Fruit fly (Drosophila melanogaster): ENCODE data around the gene rg.
A peak's percentile ranks its signal among the peaks of the same experiment; 100 is the strongest.

rg gene

DNA sequence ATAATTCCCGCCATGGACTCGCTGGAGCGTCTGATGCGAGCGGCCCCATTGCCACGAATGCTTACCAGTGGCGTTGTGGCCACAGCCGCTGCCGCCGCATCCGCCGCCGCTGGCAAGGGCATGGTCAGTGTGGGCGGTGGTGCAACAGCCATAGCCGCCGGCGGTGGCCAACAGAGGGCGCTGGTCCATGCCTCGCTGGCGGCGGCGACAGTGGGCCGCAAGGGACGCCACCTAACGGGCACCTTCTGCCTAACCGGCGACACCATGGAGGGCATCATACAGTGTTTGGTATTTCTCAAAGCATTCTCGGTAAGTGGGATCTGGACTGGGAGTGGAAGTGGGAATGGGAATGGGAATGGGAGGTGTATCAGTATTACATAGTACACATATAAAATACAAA lies 101.6 kb downstream of the rg start:
- no peak for TF ChIP-seq CG34367 (tag; optimal IDR thresholded peaks at IDR 0.05)

DNA sequence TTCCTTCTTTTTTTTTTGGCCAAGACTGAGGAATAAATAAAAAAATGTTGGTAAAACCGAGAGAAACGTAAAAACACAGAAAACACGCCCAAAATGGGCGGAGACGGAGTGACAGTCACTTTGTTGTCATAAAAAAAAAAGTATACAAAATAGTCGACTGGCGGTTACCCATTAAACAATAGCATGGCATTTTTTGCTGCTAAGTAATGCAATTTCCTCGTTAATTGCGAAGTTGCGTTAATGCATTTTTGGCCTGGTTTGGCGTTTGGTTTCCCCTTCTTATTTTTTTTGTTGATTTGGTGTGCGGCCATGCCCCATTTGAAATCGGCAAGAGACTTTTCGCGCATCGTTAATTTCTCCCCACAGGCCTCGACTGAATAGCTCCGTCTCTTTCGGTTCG lies 103.8 kb downstream of the rg start:
- TF ChIP-seq CG8159 (tag; optimal IDR thresholded peaks at IDR 0.05) = peak; percentile 10
- no peak for TF ChIP-seq CG9948 (tag; optimal IDR thresholded peaks at IDR 0.05)
- no peak for TF ChIP-seq gl (tag; optimal IDR thresholded peaks at IDR 0.05)
- no peak for TF ChIP-seq CG13204 (GFP tag; optimal IDR thresholded peaks at IDR 0.05)
- TF ChIP-seq Pif1A (GFP tag; optimal IDR thresholded peaks at IDR 0.05) = no peak
- TF ChIP-seq CG32121 (GFP tag; IDR thresholded peaks at IDR 0.05) = no peak
- no peak for TF ChIP-seq CG4496 (GFP tag; IDR thresholded peaks at IDR 0.05)
- TF ChIP-seq D1 (tag; optimal IDR thresholded peaks at IDR 0.05) = no peak

DNA sequence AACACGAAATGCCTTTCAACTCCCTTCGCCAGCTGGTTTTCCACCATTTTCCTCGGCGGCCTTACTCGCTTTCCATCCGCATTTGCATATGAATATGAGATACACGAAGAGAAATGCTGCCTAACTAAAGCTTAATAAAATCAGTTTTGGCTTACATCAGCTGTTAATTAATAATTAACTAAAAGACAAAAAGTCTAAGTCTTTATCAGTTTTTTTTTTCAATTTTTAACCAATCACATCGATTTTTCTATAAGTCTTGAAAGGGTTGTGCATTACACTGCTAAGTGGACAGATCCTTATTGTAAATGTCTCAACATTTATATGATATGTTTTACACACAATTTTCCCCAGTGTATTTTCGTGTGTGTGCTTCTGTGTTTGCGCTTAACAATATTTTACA lies 118.1 kb downstream of the rg start:
- no peak for TF ChIP-seq fd96Ca (GFP tag; IDR thresholded peaks at IDR 0.05)
- no peak for TF ChIP-seq Ets98B (GFP tag; IDR thresholded peaks at IDR 0.05)
- no peak for TF ChIP-seq CG12605 (GFP tag; IDR thresholded peaks at IDR 0.05)
- no peak for TF ChIP-seq CG32121 (GFP tag; IDR thresholded peaks at IDR 0.05)
- TF ChIP-seq Snoo (tag; optimal IDR thresholded peaks at IDR 0.05) = no peak
- no peak for TF ChIP-seq CG13204 (GFP tag; optimal IDR thresholded peaks at IDR 0.05)

DNA sequence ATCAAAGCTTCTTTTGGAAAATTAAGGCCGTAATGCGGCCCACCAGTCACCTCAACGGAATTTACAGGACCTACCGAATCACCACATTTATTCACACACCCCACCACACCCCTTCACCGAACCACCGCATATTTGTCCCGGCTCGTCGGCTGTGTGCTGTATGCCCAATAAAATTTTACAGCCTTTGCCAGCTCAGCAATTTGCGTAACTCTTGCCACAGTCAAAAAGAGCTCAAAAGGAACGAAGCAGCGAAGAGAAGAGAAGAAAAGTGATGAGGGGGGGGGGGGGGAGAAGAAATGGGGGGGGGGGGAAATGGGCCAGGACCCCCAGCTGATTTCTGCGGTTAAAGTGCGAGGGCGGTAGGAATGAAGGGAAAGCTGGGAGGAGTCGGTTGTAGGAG lies 120.6 kb downstream of the rg start:
- TF ChIP-seq EcR (GFP tag; optimal IDR thresholded peaks at IDR 0.05) (no peak), Snoo (tag; optimal IDR thresholded peaks at IDR 0.05) (no peak), CG13204 (GFP tag; optimal IDR thresholded peaks at IDR 0.05) (no peak), CG8159 (tag; optimal IDR thresholded peaks at IDR 0.05) (no peak), Ets98B (GFP tag; IDR thresholded peaks at IDR 0.05) (no peak), D1 (tag; optimal IDR thresholded peaks at IDR 0.05) (no peak), fd96Ca (GFP tag; IDR thresholded peaks at IDR 0.05) (no peak)

DNA sequence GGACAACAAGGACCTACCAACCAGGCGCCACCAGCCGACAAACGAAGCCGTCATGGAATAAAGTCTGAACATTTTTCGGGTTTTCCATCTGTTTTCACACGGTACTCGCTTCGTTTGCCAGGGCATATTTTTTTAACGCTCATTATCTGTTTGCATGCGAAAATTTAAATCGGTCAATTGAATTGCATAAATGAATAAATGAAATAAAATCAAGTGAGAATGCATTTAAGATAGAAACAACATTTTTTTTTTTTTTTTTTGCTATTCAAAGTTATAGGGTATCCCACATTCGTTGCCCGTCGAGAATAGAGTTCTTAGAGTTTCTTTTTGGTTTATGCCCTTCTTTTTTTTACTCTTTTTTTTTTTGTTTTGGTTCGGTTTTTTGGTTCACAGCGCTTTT lies 200.3 kb downstream of the rg start:
- TF ChIP-seq CG14655 (GFP tag; optimal IDR thresholded peaks at IDR 0.05) (no peak), CG32121 (GFP tag; IDR thresholded peaks at IDR 0.05) (no peak), D1 (tag; optimal IDR thresholded peaks at IDR 0.05) (no peak), Pif1A (GFP tag; optimal IDR thresholded peaks at IDR 0.05) (no peak), CG9948 (tag; optimal IDR thresholded peaks at IDR 0.05) (no peak), rn (GFP tag; IDR thresholded peaks at IDR 0.05) (no peak), CG4496 (GFP tag; IDR thresholded peaks at IDR 0.05) (no peak), CG8159 (tag; optimal IDR thresholded peaks at IDR 0.05) (peak; percentile 2)

DNA sequence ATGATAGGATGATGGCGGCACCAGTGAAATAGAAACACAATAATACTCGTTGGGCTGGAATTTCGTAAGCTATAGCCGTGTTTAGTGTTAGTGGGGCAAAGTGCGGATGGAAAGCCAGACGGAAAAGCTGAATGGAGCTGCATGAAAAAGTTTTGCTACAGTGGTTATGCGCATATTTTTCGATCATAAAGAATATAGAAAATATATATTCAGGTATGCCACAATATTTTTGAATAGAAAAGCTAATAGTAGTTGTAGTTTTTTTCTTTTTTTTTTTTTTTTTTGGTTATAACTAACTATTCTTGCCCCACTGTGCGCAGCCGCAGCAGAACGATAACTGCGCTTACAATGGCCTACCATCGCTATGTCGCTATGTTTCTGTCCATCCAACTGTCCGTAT lies 201.0 kb downstream of the rg start:
- TF ChIP-seq fd96Ca (GFP tag; IDR thresholded peaks at IDR 0.05) (no peak), CG8159 (tag; optimal IDR thresholded peaks at IDR 0.05) (no peak), CG32121 (GFP tag; IDR thresholded peaks at IDR 0.05) (no peak), CG4496 (GFP tag; IDR thresholded peaks at IDR 0.05) (no peak), CG10348 (GFP tag; IDR thresholded peaks at IDR 0.05) (no peak), CG13204 (GFP tag; optimal IDR thresholded peaks at IDR 0.05) (no peak), rn (GFP tag; IDR thresholded peaks at IDR 0.05) (no peak)

DNA sequence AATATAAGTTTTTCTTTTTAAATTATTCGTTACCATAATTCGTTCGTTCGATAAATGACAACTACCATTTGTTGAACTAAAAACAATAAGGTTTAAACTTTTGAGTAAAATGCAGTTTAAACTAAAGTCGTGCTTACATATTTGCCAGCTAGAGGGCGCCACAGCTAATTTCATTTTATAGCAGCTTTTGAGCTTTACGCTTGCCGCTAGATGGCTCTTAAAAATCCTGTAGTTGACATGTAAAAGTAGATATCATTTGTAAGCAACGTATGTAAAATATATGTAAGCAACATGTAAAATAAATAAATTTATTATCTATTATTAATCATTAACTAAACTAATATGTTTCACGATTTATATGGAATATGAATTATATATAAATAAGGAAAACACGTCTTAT lies 204.1 kb downstream of the rg start:
- TF ChIP-seq D1 (tag; optimal IDR thresholded peaks at IDR 0.05) = no peak
- no peak for TF ChIP-seq CG8159 (tag; optimal IDR thresholded peaks at IDR 0.05)
- TF ChIP-seq CG9948 (tag; optimal IDR thresholded peaks at IDR 0.05) = no peak
- TF ChIP-seq CG15710 (tag; optimal IDR thresholded peaks at IDR 0.05) = no peak
- TF ChIP-seq gl (tag; optimal IDR thresholded peaks at IDR 0.05) = no peak
- no peak for TF ChIP-seq Ets98B (GFP tag; IDR thresholded peaks at IDR 0.05)
- TF ChIP-seq CG12605 (GFP tag; IDR thresholded peaks at IDR 0.05) = no peak
- no peak for TF ChIP-seq fd96Ca (GFP tag; IDR thresholded peaks at IDR 0.05)
- TF ChIP-seq CG17806 (tag; optimal IDR thresholded peaks at IDR 0.05) = no peak
- no peak for TF ChIP-seq CG14655 (GFP tag; optimal IDR thresholded peaks at IDR 0.05)

DNA sequence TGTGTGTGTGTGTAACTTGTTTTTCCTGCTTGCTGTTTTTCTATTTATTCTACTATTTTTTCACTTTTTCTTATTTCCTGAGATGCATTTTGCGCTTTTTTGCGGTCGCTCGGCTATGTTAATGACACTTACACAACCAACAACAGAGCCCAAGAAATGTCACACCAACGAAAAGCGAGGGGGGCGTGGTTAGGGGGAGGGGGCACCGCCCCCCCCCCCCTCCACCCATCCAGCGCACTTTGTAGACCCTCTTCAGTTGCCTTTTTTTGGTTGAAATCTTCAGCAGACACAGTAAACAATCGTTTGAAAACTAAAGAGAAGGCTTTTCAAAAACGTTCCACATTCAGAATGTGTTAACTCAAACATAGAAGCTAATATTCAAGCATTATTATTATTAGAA lies 207.6 kb downstream of the rg start:
- TF ChIP-seq EcR (GFP tag; optimal IDR thresholded peaks at IDR 0.05) (no peak), CG8301 (tag; optimal IDR thresholded peaks at IDR 0.05) (no peak), gl (tag; optimal IDR thresholded peaks at IDR 0.05) (no peak), CG17806 (tag; optimal IDR thresholded peaks at IDR 0.05) (no peak), CG10348 (GFP tag; IDR thresholded peaks at IDR 0.05) (no peak), CG13204 (GFP tag; optimal IDR thresholded peaks at IDR 0.05) (no peak), fd96Ca (GFP tag; IDR thresholded peaks at IDR 0.05) (no peak), D1 (tag; optimal IDR thresholded peaks at IDR 0.05) (no peak), Snoo (tag; optimal IDR thresholded peaks at IDR 0.05) (no peak), CG4496 (GFP tag; IDR thresholded peaks at IDR 0.05) (no peak), CG9948 (tag; optimal IDR thresholded peaks at IDR 0.05) (no peak)

DNA sequence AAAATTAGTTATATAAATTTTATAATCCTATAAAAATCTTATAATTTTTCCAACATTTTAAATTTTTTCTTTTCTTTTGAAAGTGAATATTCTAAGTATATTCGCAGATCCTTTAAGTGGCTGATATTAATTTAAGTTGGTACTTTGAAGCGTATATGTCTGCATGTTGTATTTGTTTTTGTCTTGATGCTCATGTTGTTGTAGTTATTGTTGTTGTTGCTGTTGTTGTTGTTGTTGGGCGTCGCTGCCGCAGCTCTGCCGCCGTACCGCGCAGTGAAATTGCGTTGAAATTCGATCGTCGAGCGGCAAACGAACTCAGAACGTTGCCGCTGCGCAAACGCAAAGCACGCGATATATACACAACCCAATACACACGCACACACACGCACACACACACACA lies 210.2 kb downstream of the rg start, which contains the start of gene CG42749:
TSS of gene CG42749 (plus strand) at position 301 of the 400 bp plus-strand sequence.
- TF ChIP-seq Pif1B (GFP tag; optimal IDR thresholded peaks at IDR 0.05) = no peak
- TF ChIP-seq CG17806 (tag; optimal IDR thresholded peaks at IDR 0.05) = no peak
- no peak for TF ChIP-seq CG4496 (GFP tag; IDR thresholded peaks at IDR 0.05)
- TF ChIP-seq CG10348 (GFP tag; IDR thresholded peaks at IDR 0.05) = no peak
- TF ChIP-seq CG9948 (tag; optimal IDR thresholded peaks at IDR 0.05) = no peak
- no peak for TF ChIP-seq Pif1A (GFP tag; optimal IDR thresholded peaks at IDR 0.05)
- no peak for TF ChIP-seq CG8159 (tag; optimal IDR thresholded peaks at IDR 0.05)
- no peak for TF ChIP-seq CG34367 (tag; optimal IDR thresholded peaks at IDR 0.05)
- TF ChIP-seq CG15710 (tag; optimal IDR thresholded peaks at IDR 0.05) = no peak
- no peak for TF ChIP-seq CG14655 (GFP tag; optimal IDR thresholded peaks at IDR 0.05)
- no peak for TF ChIP-seq rn (GFP tag; IDR thresholded peaks at IDR 0.05)
- no peak for TF ChIP-seq CG32121 (GFP tag; IDR thresholded peaks at IDR 0.05)
- no peak for TF ChIP-seq EcR (GFP tag; optimal IDR thresholded peaks at IDR 0.05)
